Worm (Caenorhabditis elegans) whole organism, young adult: Measurements from ENCODE around the gene pir-2.

Source experiments
- B0019.2 ChIP-seq: fragments of 200-800 bp; sonication (Bioruptor generic); conservative IDR thresholded peaks from 2 replicates; pipeline ENCODE4 v1.3.6; 2022; ENCODE audit warnings: missing genetic modification reagents, missing genetic modification characterization, missing compliant biosample characterization
- C06A6.2 ChIP-seq: fragments of 200-800 bp; sonication (Bioruptor generic); conservative IDR thresholded peaks from 2 replicates; pipeline ENCODE4 v1.3.6; 2022; ENCODE audit warnings: missing genetic modification characterization, missing compliant biosample characterization
- cebp-2 ChIP-seq: fragments of 200-800 bp; sonication (Bioruptor generic); IDR thresholded peaks from 2 replicates; pipeline ENCODE4 v1.3.6; 2022; ENCODE audit warnings: missing genetic modification characterization, missing compliant biosample characterization
- dpl-1 ChIP-seq: fragments of 150-350 bp; optimal IDR thresholded peaks from 2 replicates; lab custom pipeline; 2014; ENCODE audit warnings: missing biosample characterization, missing genetic modification reagents, missing genetic modification characterization
- ets-4 ChIP-seq: fragments of 200-800 bp; sonication (Bioruptor generic); optimal IDR thresholded peaks from 2 replicates; lab custom pipeline; 2018; ENCODE audit warnings: mild to moderate bottlenecking, missing genetic modification characterization, missing compliant biosample characterization
- hlh-26 ChIP-seq: fragments of 200-800 bp; sonication (Bioruptor generic); conservative IDR thresholded peaks from 2 replicates; pipeline ENCODE4 v1.3.6; 2022; ENCODE audit warnings: missing genetic modification reagents, missing genetic modification characterization, missing compliant biosample characterization
- mcd-1 ChIP-seq: fragments of 200-800 bp; sonication (Bioruptor generic); IDR thresholded peaks from 2 replicates; pipeline ENCODE4 v1.3.6; 2022; ENCODE audit warnings: missing genetic modification reagents, missing genetic modification characterization, missing compliant biosample characterization
- nfya-1 ChIP-seq: sonication (generic microtip); optimal IDR thresholded peaks from 2 replicates; lab custom pipeline; 2017; ENCODE audit warnings: antibody characterized with exemption, missing compliant biosample characterization, missing genetic modification characterization, borderline replicate concordance; ENCODE audit not compliant: insufficient read depth
- pha-4 ChIP-seq: fragments of 150-350 bp; sonication (generic microtip); optimal IDR thresholded peaks from 2 replicates; lab custom pipeline; 2014; ENCODE audit warnings: missing biosample characterization, missing genetic modification reagents, missing genetic modification characterization

- no peak for TF ChIP-seq B0019.2 (GFP tag; lab: Robert Waterston, UW)
- no peak for TF ChIP-seq dpl-1 (GFP tag; lab: Kevin White, UChicago)
- TF ChIP-seq cebp-2 = no peak
- no peak for TF ChIP-seq C06A6.2 (GFP tag; lab: Robert Waterston, UW)
- TF ChIP-seq hlh-26 (GFP tag; lab: Robert Waterston, UW) = no peak
- TF ChIP-seq nfya-1 (tag; lab: Kevin White, UChicago) = no peak
- no peak for TF ChIP-seq mcd-1 (GFP tag; lab: Robert Waterston, UW)
- TF ChIP-seq pha-4 (tag; lab: Kevin White, UChicago) = no peak
- TF ChIP-seq ets-4 = no peak
These were observed 588 bp downstream of the pir-2 start for ce11 chrIII:9442846-9443245.
